Worm (Caenorhabditis elegans) whole organism, mixed stage, embryonic: Measurements from ENCODE around the gene C34D10.1.

ENCODE experiments used
- drap-1 ChIP-seq: fragments of 200-800 bp; sonication (Bioruptor generic); optimal IDR thresholded peaks from 3 replicates; lab custom pipeline; 2018; ENCODE audit warnings: mild to moderate bottlenecking, missing genetic modification characterization, missing compliant biosample characterization
- ham-2 ChIP-seq: fragments of 200-800 bp; sonication (Bioruptor generic); optimal IDR thresholded peaks from 2 replicates; lab custom pipeline; 2018; ENCODE audit warnings: mild to moderate bottlenecking, missing genetic modification characterization, missing compliant biosample characterization
- unc-39 ChIP-seq: fragments of 150-350 bp; optimal IDR thresholded peaks from 2 replicates; lab custom pipeline; 2014; ENCODE audit warnings: missing biosample characterization, missing genetic modification characterization

ce11 chrX:7990282-7990681 lies 39.0 kb upstream of the C34D10.1 start:
- TF ChIP-seq drap-1 (GFP tag; lab: Kevin White, UChicago) (no peak), unc-39 (tag; lab: Kevin White, UChicago) (no peak), ham-2 (no peak)
